Worm (Caenorhabditis elegans): Measurements from ENCODE around the gene pde-4.

ce11 chrII:7599357-7599756 is 51.7 kb downstream of the pde-4 start, which contains the start of gene npp-21:
- TF ChIP-seq lin-39 (tag; optimal IDR thresholded peaks at IDR 0.05) (no peak), snpc-4 (tag; optimal IDR thresholded peaks at IDR 0.05) (no peak), ztf-4 (tag; optimal IDR thresholded peaks at IDR 0.05) (no peak), egl-27 (tag; optimal IDR thresholded peaks at IDR 0.05) (no peak)
